Worm (Caenorhabditis elegans): Measurements from ENCODE around the gene mak-1.

ce11 chrII:8751042-8751441 lies 7.2 kb downstream of the mak-1 start:
- TF ChIP-seq him-1 (tag; optimal IDR thresholded peaks at IDR 0.05) = no peak
- TF ChIP-seq W03F9.2 (tag; optimal IDR thresholded peaks at IDR 0.05) = no peak
